Worm (Caenorhabditis elegans) whole organism, late embryonic: Measurements from ENCODE around the gene sam-4.

Source experiments
- ahr-1 ChIP-seq: sonication (generic microtip); optimal IDR thresholded peaks from 2 replicates; lab custom pipeline; 2016; ENCODE audit warnings: missing genetic modification characterization, missing compliant biosample characterization
- ceh-14 ChIP-seq: sonication (generic microtip); optimal IDR thresholded peaks from 2 replicates; lab custom pipeline; 2016; ENCODE audit warnings: missing genotype, missing genetic modification characterization, missing compliant biosample characterization
- ceh-22 ChIP-seq: sonication (generic microtip); optimal IDR thresholded peaks from 2 replicates; lab custom pipeline; 2017; ENCODE audit warnings: missing biosample characterization, missing genetic modification characterization
- ceh-24 ChIP-seq: sonication (generic microtip); optimal IDR thresholded peaks from 2 replicates; lab custom pipeline; 2016; ENCODE audit warnings: mild to moderate bottlenecking, missing genetic modification characterization, missing compliant biosample characterization
- fkh-10 ChIP-seq: fragments of 150-350 bp; optimal IDR thresholded peaks from 2 replicates; lab custom pipeline; 2014; ENCODE audit warnings: missing biosample characterization, missing genetic modification reagents, missing genetic modification characterization
- nhr-11 ChIP-seq: fragments of 150-350 bp; optimal IDR thresholded peaks from 2 replicates; lab custom pipeline; 2014; ENCODE audit warnings: missing biosample characterization, missing genetic modification characterization
- npax-4 ChIP-seq: sonication (generic microtip); optimal IDR thresholded peaks from 2 replicates; lab custom pipeline; 2016; ENCODE audit warnings: missing genetic modification characterization, missing compliant biosample characterization
- rnt-1 ChIP-seq: sonication (generic microtip); optimal IDR thresholded peaks from 2 replicates; lab custom pipeline; 2016; ENCODE audit warnings: missing genetic modification characterization, missing compliant biosample characterization
- tbx-2 ChIP-seq: sonication (generic microtip); optimal IDR thresholded peaks from 2 replicates; lab custom pipeline; 2016; ENCODE audit warnings: missing genetic modification characterization, missing compliant biosample characterization
- unc-3 ChIP-seq, 2 experiments: fragments of 200-800 bp in 1 of 2; sonication (Bioruptor generic) in 1 of 2; sonication (generic microtip) in 1 of 2; conservative IDR thresholded peaks in 1 of 2; optimal IDR thresholded peaks in 1 of 2; 2 replicates each; pipeline versions ENCODE4 v1.3.6 to Lab custom; 2016 to 2022; ENCODE audit warnings: missing compliant biosample characterization in 2 of 2, missing genetic modification characterization in 2 of 2, missing genetic modification reagents in 1 of 2

- TF ChIP-seq npax-4 (tag; lab: Kevin White, UChicago) (no peak), ahr-1 (peak; percentile 55), ceh-24 (tag; lab: Kevin White, UChicago) (peak; percentile 63), tbx-2 (tag; lab: Kevin White, UChicago) (peak; percentile 85), unc-3 (GFP tag; conservative IDR thresholded peaks at IDR 0.05; lab: Robert Waterston, UW) (peak; percentile 93), unc-3 (tag; optimal IDR thresholded peaks at IDR 0.05; lab: Kevin White, UChicago) (no peak), ceh-22 (tag; lab: Kevin White, UChicago) (peak; percentile 68), rnt-1 (tag; lab: Kevin White, UChicago) (peak; percentile 78), ceh-14 (peak; percentile 72), fkh-10 (GFP tag; lab: Kevin White, UChicago) (no peak), nhr-11 (peak; percentile 38)
Observed at ce11 chrII:5661735-5662177, 12.7 kb upstream of the sam-4 start.
